Worm (Caenorhabditis elegans): ENCODE measurements around the gene srh-127.

The srh-127 gene

DNA sequence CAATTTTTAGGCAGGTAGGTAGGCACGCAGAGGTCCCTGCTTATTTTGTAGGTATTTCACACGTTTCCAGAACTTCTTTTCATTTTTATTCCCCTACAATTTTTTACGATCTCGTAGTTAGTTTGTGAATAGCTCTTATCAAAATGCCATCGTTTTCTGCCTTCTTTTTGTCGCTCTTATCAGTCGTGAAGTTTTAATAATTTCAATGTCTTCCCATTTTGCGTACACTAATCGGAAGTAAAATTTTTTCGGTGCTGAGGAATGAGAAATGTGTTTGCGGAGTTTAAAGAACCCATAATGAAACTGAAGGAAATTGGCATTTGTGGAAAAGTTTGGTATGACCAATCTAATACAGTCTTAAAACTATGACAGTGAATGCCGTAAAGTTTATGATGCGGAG lies 12.7 kb upstream of the srh-127 start:
- no peak for TF ChIP-seq nhr-28 (tag; optimal IDR thresholded peaks at IDR 0.05)
- no peak for TF ChIP-seq unc-62 (GFP tag; optimal IDR thresholded peaks at IDR 0.05)
- no peak for TF ChIP-seq lsy-2 (tag; optimal IDR thresholded peaks at IDR 0.05)
- no peak for TF ChIP-seq sptf-1 (tag; optimal IDR thresholded peaks at IDR 0.05)
- no peak for TF ChIP-seq drap-1 (GFP tag; optimal IDR thresholded peaks at IDR 0.05)
- TF ChIP-seq M03D4.4 (tag; optimal IDR thresholded peaks at IDR 0.05): no peak
- no peak for TF ChIP-seq bed-3 (GFP tag; optimal IDR thresholded peaks at IDR 0.05)
- TF ChIP-seq mls-2 (tag; optimal IDR thresholded peaks at IDR 0.05): no peak
- TF ChIP-seq unc-120 (tag; optimal IDR thresholded peaks at IDR 0.05; ENCODE audit: poor library complexity, severe bottlenecking): no peak

- TF ChIP-seq cnd-1 (tag; optimal IDR thresholded peaks at IDR 0.05) (no peak), unc-39 (tag; optimal IDR thresholded peaks at IDR 0.05) (no peak)
Measured at ce11 chrV:2881016-2881415, 12.1 kb upstream of the srh-127 start, which contains the start of gene ifc-1. TSS of gene ifc-1 (plus strand) at chrV:2881393.

DNA sequence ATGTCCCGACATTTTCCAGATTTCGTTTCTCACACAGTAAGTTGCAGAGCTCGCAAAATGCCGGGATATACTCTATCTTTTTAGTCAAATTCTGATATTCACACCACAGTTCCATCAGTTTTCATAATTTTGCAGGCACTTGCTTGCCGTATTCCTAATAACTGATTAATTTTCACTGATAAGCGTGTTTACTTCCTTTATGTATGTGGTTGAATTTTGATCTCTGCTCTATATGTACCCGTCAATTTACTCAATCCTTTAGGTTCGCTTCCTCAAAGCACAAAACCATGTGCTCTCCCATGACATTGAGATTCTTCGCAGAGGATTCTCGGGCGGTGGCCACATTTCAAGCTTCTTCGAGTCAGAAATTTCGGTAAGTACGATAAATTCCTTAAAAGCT lies 11.5 kb upstream of the srh-127 start:
- no peak for TF ChIP-seq nhr-237 (tag; optimal IDR thresholded peaks at IDR 0.05)
- TF ChIP-seq drap-1 (GFP tag; optimal IDR thresholded peaks at IDR 0.05): no peak
- TF ChIP-seq nhr-28 (tag; optimal IDR thresholded peaks at IDR 0.05): no peak
- no peak for TF ChIP-seq lin-32 (GFP tag; optimal IDR thresholded peaks at IDR 0.05)
- TF ChIP-seq ces-1 (GFP tag; optimal IDR thresholded peaks at IDR 0.05): no peak
- TF ChIP-seq lsy-2 (tag; optimal IDR thresholded peaks at IDR 0.05): no peak
- no peak for TF ChIP-seq nhr-12 (tag; optimal IDR thresholded peaks at IDR 0.05)
- TF ChIP-seq sptf-1 (tag; optimal IDR thresholded peaks at IDR 0.05): no peak
- TF ChIP-seq elt-1 (tag; optimal IDR thresholded peaks at IDR 0.05; ENCODE audit: borderline replicate concordance, insufficient read depth): no peak
- no peak for TF ChIP-seq sem-2 (GFP tag; optimal IDR thresholded peaks at IDR 0.05)
- TF ChIP-seq ham-2 (GFP tag; optimal IDR thresholded peaks at IDR 0.05): no peak
- no peak for TF ChIP-seq mls-2 (tag; optimal IDR thresholded peaks at IDR 0.05)
- no peak for TF ChIP-seq mep-1 (tag; optimal IDR thresholded peaks at IDR 0.05)
- no peak for TF ChIP-seq M03D4.4 (tag; optimal IDR thresholded peaks at IDR 0.05)
- no peak for TF ChIP-seq ceh-43 (GFP tag; optimal IDR thresholded peaks at IDR 0.05)
- no peak for TF ChIP-seq snpc-4 (tag; optimal IDR thresholded peaks at IDR 0.05)

DNA sequence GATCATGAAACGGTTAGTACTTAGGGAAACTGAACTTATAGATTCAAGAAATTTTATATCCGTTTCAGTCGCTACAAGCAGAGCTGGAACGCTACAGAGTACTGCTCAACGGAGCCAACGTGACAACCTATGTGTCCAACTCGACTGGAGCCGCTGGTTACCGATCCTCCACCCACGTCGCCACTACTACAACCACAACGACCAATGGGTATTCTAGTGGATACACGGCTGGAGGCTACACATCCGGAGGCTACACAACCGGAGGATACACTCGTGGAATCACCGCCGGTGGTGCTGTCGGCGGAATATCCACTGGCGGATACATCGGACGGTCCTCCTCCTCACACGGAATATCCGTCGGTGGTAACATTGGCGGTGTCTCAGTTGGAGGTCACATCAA lies 10.0 kb upstream of the srh-127 start:
- TF ChIP-seq hlh-1 (tag; optimal IDR thresholded peaks at IDR 0.05): no peak

ce11 chrV:2884411-2884810 lies 8.7 kb upstream of the srh-127 start, which contains the start of gene sre-24:
TSS of gene sre-24 (plus strand) at chrV:2884711.
- TF ChIP-seq blmp-1 (tag; optimal IDR thresholded peaks at IDR 0.05) (no peak), ham-2 (GFP tag; optimal IDR thresholded peaks at IDR 0.05) (no peak), lin-13 (tag; optimal IDR thresholded peaks at IDR 0.05) (no peak), unc-39 (tag; optimal IDR thresholded peaks at IDR 0.05) (no peak), ces-1 (GFP tag; optimal IDR thresholded peaks at IDR 0.05) (no peak), lsy-2 (tag; optimal IDR thresholded peaks at IDR 0.05) (no peak), ceh-83 (GFP tag; optimal IDR thresholded peaks at IDR 0.05) (no peak), unc-120 (tag; optimal IDR thresholded peaks at IDR 0.05; ENCODE audit: poor library complexity, severe bottlenecking) (no peak), nhr-76 (tag; optimal IDR thresholded peaks at IDR 0.05) (no peak), mls-2 (tag; optimal IDR thresholded peaks at IDR 0.05) (no peak), pha-4 (tag; optimal IDR thresholded peaks at IDR 0.05) (no peak)

DNA sequence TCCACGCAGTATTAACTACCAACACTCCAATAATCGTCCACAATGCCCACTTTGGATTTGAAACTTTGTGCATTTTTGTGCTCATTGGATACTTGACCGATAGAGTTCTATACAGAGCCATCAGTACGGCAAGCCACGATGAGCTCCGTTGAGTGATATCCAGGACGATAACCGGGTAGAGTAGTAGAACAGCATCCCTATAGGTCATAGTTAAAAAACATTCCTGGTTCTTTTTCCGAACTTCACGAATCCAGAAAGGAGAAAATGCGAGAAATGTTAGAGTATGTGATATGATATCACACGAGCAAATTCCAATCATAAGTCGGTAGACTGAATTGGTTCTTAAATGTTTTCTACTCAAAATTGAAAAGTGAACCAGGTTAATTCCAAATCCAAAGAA lies 4.8 kb upstream of the srh-127 start:
- no peak for TF ChIP-seq lsy-2 (tag; optimal IDR thresholded peaks at IDR 0.05)
- no peak for TF ChIP-seq ceh-43 (GFP tag; optimal IDR thresholded peaks at IDR 0.05)
- TF ChIP-seq mep-1 (tag; optimal IDR thresholded peaks at IDR 0.05): no peak
- TF ChIP-seq unc-120 (tag; optimal IDR thresholded peaks at IDR 0.05; ENCODE audit: poor library complexity, severe bottlenecking): no peak
- TF ChIP-seq nhr-76 (tag; optimal IDR thresholded peaks at IDR 0.05): no peak
- no peak for TF ChIP-seq snpc-4 (tag; optimal IDR thresholded peaks at IDR 0.05)
- no peak for TF ChIP-seq tbx-8 (GFP tag; optimal IDR thresholded peaks at IDR 0.05)
- TF ChIP-seq unc-39 (tag; optimal IDR thresholded peaks at IDR 0.05): no peak
- no peak for TF ChIP-seq blmp-1 (tag; optimal IDR thresholded peaks at IDR 0.05)
- no peak for TF ChIP-seq hlh-1 (tag; optimal IDR thresholded peaks at IDR 0.05)
- TF ChIP-seq ceh-39 (tag; optimal IDR thresholded peaks at IDR 0.05): no peak
- no peak for TF ChIP-seq nhr-2 (tag; optimal IDR thresholded peaks at IDR 0.05)
- TF ChIP-seq nhr-237 (tag; optimal IDR thresholded peaks at IDR 0.05): no peak
- TF ChIP-seq sptf-1 (tag; optimal IDR thresholded peaks at IDR 0.05): no peak
- TF ChIP-seq ztf-11 (tag; optimal IDR thresholded peaks at IDR 0.05): no peak
- TF ChIP-seq lin-32 (GFP tag; optimal IDR thresholded peaks at IDR 0.05): no peak
- TF ChIP-seq bed-3 (GFP tag; optimal IDR thresholded peaks at IDR 0.05): no peak
